Fruit fly (Drosophila melanogaster) whole organism, embryonic: ENCODE data around the gene Rilpl.
A peak's percentile ranks its signal among the peaks of the same experiment; 100 is the strongest.

Experiments used
- Antp ChIP-seq: fragments of 200-800 bp; sonication (Bioruptor generic); optimal IDR thresholded peaks from 3 replicates; lab custom pipeline; 2016; ENCODE audit warnings: missing biosample characterization, missing genetic modification characterization
- Atf-2 ChIP-seq: fragments of 200-800 bp; sonication (Bioruptor generic); optimal IDR thresholded peaks from 2 replicates; lab custom pipeline; 2016; ENCODE audit warnings: missing biosample characterization, missing genetic modification characterization
- Atf6 ChIP-seq: fragments of 200-800 bp; sonication (Bioruptor generic); IDR thresholded peaks from 2 replicates; pipeline ENCODE4 v1.3.6; 2022; ENCODE audit warnings: missing biosample characterization, missing genetic modification characterization
- B-H1 ChIP-seq: fragments of 200-800 bp; sonication (Bioruptor generic); IDR thresholded peaks from 3 replicates; pipeline ENCODE4 v1.3.6; 2022; ENCODE audit warnings: missing biosample characterization, missing genetic modification characterization
- CG10321 ChIP-seq: fragments of 200-800 bp; sonication (Bioruptor generic); IDR thresholded peaks from 2 replicates; pipeline ENCODE4 v1.3.6; 2022; ENCODE audit warnings: missing biosample characterization, missing genetic modification characterization
- CG10959 ChIP-seq: fragments of 200-800 bp; sonication (Bioruptor generic); IDR thresholded peaks from 2 replicates; pipeline ENCODE4 v1.3.6; 2022; ENCODE audit warnings: missing biosample characterization, missing genetic modification characterization
- CG13624 ChIP-seq: fragments of 200-800 bp; sonication (Bioruptor generic); optimal IDR thresholded peaks from 2 replicates; lab custom pipeline; 2016; ENCODE audit warnings: missing biosample characterization, missing genetic modification characterization
- CG1529 ChIP-seq: fragments of 200-800 bp; sonication (Bioruptor generic); optimal IDR thresholded peaks from 3 replicates; lab custom pipeline; 2018; ENCODE audit warnings: missing biosample characterization, missing genetic modification characterization
- CG17359 ChIP-seq: fragments of 200-800 bp; sonication (Bioruptor generic); optimal IDR thresholded peaks from 3 replicates; lab custom pipeline; 2018; ENCODE audit warnings: missing biosample characterization, mild to moderate bottlenecking, missing genetic modification characterization, moderate library complexity
- CG2199 ChIP-seq: fragments of 200-800 bp; sonication (Bioruptor generic); IDR thresholded peaks from 3 replicates; pipeline ENCODE4 v1.3.6; 2022; ENCODE audit warnings: missing biosample characterization, missing genetic modification characterization
- CG2889 ChIP-seq: fragments of 200-800 bp; sonication (Bioruptor generic); IDR thresholded peaks from 3 replicates; pipeline ENCODE4 v1.3.6; 2022; ENCODE audit warnings: missing biosample characterization, missing genetic modification characterization
- CG43689 ChIP-seq: fragments of 200-800 bp; sonication (Bioruptor generic); IDR thresholded peaks from 2 replicates; pipeline ENCODE4 v1.3.6; 2022; ENCODE audit warnings: missing biosample characterization, missing genetic modification characterization
- CG4854 ChIP-seq: fragments of 200-800 bp; sonication (Bioruptor generic); optimal IDR thresholded peaks from 2 replicates; lab custom pipeline; 2016; ENCODE audit warnings: missing biosample characterization, missing genetic modification characterization, inconsistent platforms
- CG6813 ChIP-seq: fragments of 200-800 bp; sonication (Bioruptor generic); optimal IDR thresholded peaks from 2 replicates; lab custom pipeline; 2017; ENCODE audit warnings: missing biosample characterization, missing genetic modification characterization, mild to moderate bottlenecking, moderate library complexity, missing genetic modification reagents
- CG7745 ChIP-seq: fragments of 200-800 bp; sonication (Bioruptor generic); optimal IDR thresholded peaks from 2 replicates; lab custom pipeline; 2018; ENCODE audit warnings: missing biosample characterization, mild to moderate bottlenecking, missing genetic modification characterization, moderate library complexity
- CG7987 ChIP-seq: fragments of 200-800 bp; sonication (Bioruptor generic); optimal IDR thresholded peaks from 2 replicates; lab custom pipeline; 2018; ENCODE audit warnings: missing biosample characterization, mild to moderate bottlenecking, missing genetic modification characterization, moderate library complexity
- Chrac-16 ChIP-seq: fragments of 200-800 bp; sonication (Bioruptor generic); optimal IDR thresholded peaks from 3 replicates; lab custom pipeline; 2016; ENCODE audit warnings: missing biosample characterization, missing genetic modification characterization
- CrebB ChIP-seq: fragments of 200-800 bp; sonication (Bioruptor generic); optimal IDR thresholded peaks from 3 replicates; lab custom pipeline; 2018; ENCODE audit warnings: missing biosample characterization, mild to moderate bottlenecking, missing genetic modification characterization
- E2f2 ChIP-seq: fragments of 200-800 bp; sonication (Bioruptor generic); IDR thresholded peaks from 2 replicates; pipeline ENCODE4 v1.3.6; 2022; ENCODE audit warnings: missing biosample characterization, missing genetic modification characterization
- Ets65A ChIP-seq: fragments of 200-800 bp; sonication (Bioruptor generic); peaks from one replicate; lab custom pipeline; 2016; ENCODE audit warnings: missing biosample characterization, missing genetic modification characterization
- GATAe ChIP-seq: fragments of 200-800 bp; sonication (Bioruptor generic); conservative IDR thresholded peaks from 2 replicates; pipeline ENCODE4 v1.3.6; 2022; ENCODE audit warnings: missing biosample characterization, missing genetic modification characterization
- Gsc ChIP-seq: fragments of 200-800 bp; sonication (Bioruptor generic); IDR thresholded peaks from 2 replicates; pipeline ENCODE4 v1.3.6; 2022; ENCODE audit warnings: missing biosample characterization, missing genetic modification characterization
- HHEX ChIP-seq: fragments of 200-800 bp; sonication (Bioruptor generic); optimal IDR thresholded peaks from 3 replicates; lab custom pipeline; 2017; ENCODE audit warnings: missing biosample characterization, mild to moderate bottlenecking, missing genetic modification characterization, missing genetic modification reagents
- Lhr ChIP-seq: fragments of 200-800 bp; sonication (Bioruptor generic); optimal IDR thresholded peaks from 3 replicates; lab custom pipeline; 2017; ENCODE audit warnings: mild to moderate bottlenecking, missing biosample characterization, missing genetic modification reagents, missing genetic modification characterization
- Mad ChIP-seq: fragments of 200-800 bp; sonication (Bioruptor generic); optimal IDR thresholded peaks from 2 replicates; lab custom pipeline; 2016; ENCODE audit warnings: missing biosample characterization, missing genetic modification characterization
- Med ChIP-seq: fragments of 200-800 bp; sonication (Bioruptor generic); peaks from one replicate; lab custom pipeline; 2016; ENCODE audit warnings: missing biosample characterization, missing genetic modification characterization, mild to moderate bottlenecking, inconsistent platforms, moderate library complexity
- NC2β ChIP-seq: fragments of 200-800 bp; sonication (Bioruptor generic); optimal IDR thresholded peaks from 2 replicates; lab custom pipeline; 2016; ENCODE audit warnings: missing biosample characterization, missing genetic modification characterization
- Side ChIP-seq: fragments of 200-800 bp; sonication (Bioruptor generic); optimal IDR thresholded peaks from 2 replicates; lab custom pipeline; 2016; ENCODE audit warnings: missing biosample characterization, missing genetic modification characterization
- al ChIP-seq: fragments of 200-800 bp; sonication (Bioruptor generic); IDR thresholded peaks from 2 replicates; pipeline ENCODE4 v1.3.6; 2022; ENCODE audit warnings: missing biosample characterization, missing genetic modification characterization
- ara ChIP-seq: fragments of 200-800 bp; sonication (Bioruptor generic); IDR thresholded peaks from 2 replicates; pipeline ENCODE4 v1.3.6; 2022; ENCODE audit warnings: missing biosample characterization, missing genetic modification characterization
- bcd ChIP-seq: fragments of 200-800 bp; sonication (Bioruptor generic); optimal IDR thresholded peaks from 2 replicates; lab custom pipeline; 2017; ENCODE audit warnings: missing biosample characterization, mild to moderate bottlenecking, missing genetic modification characterization
- bigmax ChIP-seq: fragments of 200-800 bp; sonication (Bioruptor generic); optimal IDR thresholded peaks from 2 replicates; lab custom pipeline; 2018; ENCODE audit warnings: missing biosample characterization, mild to moderate bottlenecking, missing genetic modification characterization
- dm ChIP-seq: fragments of 200-800 bp; sonication (Bioruptor generic); optimal IDR thresholded peaks from 3 replicates; lab custom pipeline; 2016; ENCODE audit warnings: missing biosample characterization, missing genetic modification characterization
- dmrt11E ChIP-seq: fragments of 200-800 bp; sonication (Bioruptor generic); optimal IDR thresholded peaks from 3 replicates; lab custom pipeline; 2018; ENCODE audit warnings: missing biosample characterization, mild to moderate bottlenecking, missing genetic modification characterization, moderate library complexity
- dmrt99B ChIP-seq: fragments of 200-800 bp; sonication (Bioruptor generic); optimal IDR thresholded peaks from 2 replicates; lab custom pipeline; 2018; ENCODE audit warnings: missing biosample characterization, mild to moderate bottlenecking, missing genetic modification characterization, moderate library complexity
- emc ChIP-seq: fragments of 200-800 bp; sonication (Bioruptor generic); optimal IDR thresholded peaks from 2 replicates; lab custom pipeline; 2016; ENCODE audit warnings: missing biosample characterization, missing genetic modification characterization
- fd102C ChIP-seq: fragments of 200-800 bp; sonication (Bioruptor generic); optimal IDR thresholded peaks from 2 replicates; lab custom pipeline; 2018; ENCODE audit warnings: missing biosample characterization, mild to moderate bottlenecking, missing genetic modification characterization, moderate library complexity
- gfzf ChIP-seq: fragments of 200-800 bp; sonication (Bioruptor generic); optimal IDR thresholded peaks from 2 replicates; lab custom pipeline; 2016; ENCODE audit warnings: missing biosample characterization, mild to moderate bottlenecking, missing genetic modification characterization, moderate library complexity
- grn ChIP-seq: fragments of 200-800 bp; sonication (Bioruptor generic); optimal IDR thresholded peaks from 3 replicates; lab custom pipeline; 2017; ENCODE audit warnings: missing biosample characterization, missing genetic modification characterization
- klu ChIP-seq: fragments of 200-800 bp; sonication (Bioruptor generic); IDR thresholded peaks from 2 replicates; pipeline ENCODE4 v1.3.6; 2022; ENCODE audit warnings: missing biosample characterization, missing genetic modification characterization
- lola ChIP-seq, 3 experiments: fragments of >200 bp in 2 of 3; fragments of 200-800 bp in 1 of 3; sonication (Bioruptor generic) in 1 of 3; optimal IDR thresholded peaks; 2 replicates each; lab custom pipeline; 2017 to 2019; ENCODE audit warnings: missing biosample characterization in 3 of 3, missing genetic modification characterization in 3 of 3, mild to moderate bottlenecking in 1 of 3, moderate library complexity in 1 of 3
- mam ChIP-seq: fragments of 200-800 bp; sonication (Bioruptor generic); optimal IDR thresholded peaks from 3 replicates; lab custom pipeline; 2016; ENCODE audit warnings: missing biosample characterization, missing genetic modification characterization
- nerfin-2 ChIP-seq: fragments of 200-800 bp; sonication (Bioruptor generic); IDR thresholded peaks from 2 replicates; pipeline ENCODE4 v1.3.6; 2022; ENCODE audit warnings: missing biosample characterization, missing genetic modification characterization; ENCODE audit not compliant: partially characterized antibody
- nom ChIP-seq: fragments of 200-800 bp; sonication (Bioruptor generic); optimal IDR thresholded peaks from 2 replicates; lab custom pipeline; 2017; ENCODE audit warnings: missing biosample characterization, missing genetic modification characterization, mild to moderate bottlenecking, moderate library complexity, missing genetic modification reagents
- row ChIP-seq: fragments of 200-800 bp; sonication (Bioruptor generic); IDR thresholded peaks from 3 replicates; pipeline ENCODE4 v1.3.6; 2022; ENCODE audit warnings: missing biosample characterization, missing genetic modification characterization
- salm ChIP-seq: fragments of 200-800 bp; sonication (Bioruptor generic); optimal IDR thresholded peaks from 2 replicates; lab custom pipeline; 2018; ENCODE audit warnings: missing biosample characterization, mild to moderate bottlenecking, missing genetic modification characterization
- schlank ChIP-seq: fragments of 200-800 bp; sonication (Bioruptor generic); optimal IDR thresholded peaks from 2 replicates; lab custom pipeline; 2018; ENCODE audit warnings: missing biosample characterization, mild to moderate bottlenecking, missing genetic modification characterization
- sens ChIP-seq: fragments of 200-800 bp; sonication (Bioruptor generic); peaks from one replicate; lab custom pipeline; 2016; ENCODE audit warnings: missing biosample characterization, missing genetic modification characterization
- seq ChIP-seq: fragments of 200-800 bp; sonication (Bioruptor generic); IDR thresholded peaks from 2 replicates; pipeline ENCODE4 v1.3.6; 2022; ENCODE audit warnings: missing biosample characterization, missing genetic modification characterization
- shn ChIP-seq: fragments of 200-800 bp; sonication (Bioruptor generic); optimal IDR thresholded peaks from 3 replicates; lab custom pipeline; 2016; ENCODE audit warnings: missing biosample characterization, missing genetic modification characterization
- tin ChIP-seq: fragments of 200-800 bp; sonication (Bioruptor generic); optimal IDR thresholded peaks from 3 replicates; lab custom pipeline; 2016; ENCODE audit warnings: missing biosample characterization, missing genetic modification characterization
- tio ChIP-seq: fragments of 200-800 bp; sonication (Bioruptor generic); optimal IDR thresholded peaks from 2 replicates; lab custom pipeline; 2017; ENCODE audit warnings: missing biosample characterization, missing genetic modification characterization, inconsistent platforms
- vfl ChIP-seq: fragments of 200-800 bp; sonication (Bioruptor generic); optimal IDR thresholded peaks from 2 replicates; lab custom pipeline; 2016; ENCODE audit warnings: missing biosample characterization, missing genetic modification characterization

The Rilpl gene

dm6 chrX:1392875-1393274 lies at the start of gene Rilpl (continued):
- no peak for TF ChIP-seq CG2889 (GFP tag; lab: Robert Waterston, UW)
- TF ChIP-seq ara = no peak
- peak; percentile 9 for TF ChIP-seq emc (GFP tag; lab: Kevin White, UChicago)
- TF ChIP-seq Ets65A (GFP tag; lab: Kevin White, UChicago) = peak; percentile 67
- TF ChIP-seq CG13624 (GFP tag; lab: Kevin White, UChicago) = peak; percentile 30
- TF ChIP-seq gfzf (GFP tag; lab: Kevin White, UChicago) = peak; percentile 26
- TF ChIP-seq Gsc (GFP tag; lab: Robert Waterston, UW) = no peak
- TF ChIP-seq nom (GFP tag; lab: Kevin White, UChicago) = peak; percentile 66
- no peak for TF ChIP-seq CG7745 (tag; lab: Kevin White, UChicago)
- no peak for TF ChIP-seq Atf-2 (GFP tag; lab: Kevin White, UChicago)
- TF ChIP-seq GATAe = no peak
- no peak for TF ChIP-seq klu (GFP tag; lab: Robert Waterston, UW)
- TF ChIP-seq CG10321 (GFP tag; lab: Robert Waterston, UW) = no peak
- peak; percentile 29 for TF ChIP-seq dm (GFP tag; lab: Kevin White, UChicago)
- no peak for TF ChIP-seq bigmax (GFP tag; lab: Kevin White, UChicago)
- no peak for TF ChIP-seq Chrac-16 (GFP tag; lab: Kevin White, UChicago)
- TF ChIP-seq CG4854 = no peak
- TF ChIP-seq tio (GFP tag; lab: Kevin White, UChicago) = no peak
- no peak for TF ChIP-seq al (GFP tag; lab: Robert Waterston, UW)
- TF ChIP-seq CG17359 = no peak
- TF ChIP-seq sens = peak; percentile 64
- no peak for TF ChIP-seq seq (GFP tag; lab: Robert Waterston, UW)
- TF ChIP-seq schlank = no peak
- no peak for TF ChIP-seq Atf6 (GFP tag; lab: Robert Waterston, UW)
- TF ChIP-seq vfl = no peak
- no peak for TF ChIP-seq CG1529 (GFP tag; lab: Kevin White, UChicago)
- TF ChIP-seq Mad (GFP tag; lab: Kevin White, UChicago) = no peak
- peak; percentile 30 for TF ChIP-seq Lhr (GFP tag; lab: Kevin White, UChicago)
- TF ChIP-seq grn (GFP tag; lab: Kevin White, UChicago) = no peak
- peak; percentile 95 for TF ChIP-seq E2f2 (GFP tag; lab: Robert Waterston, UW)
- no peak for TF ChIP-seq CrebB
- TF ChIP-seq Side (GFP tag; lab: Kevin White, UChicago) = peak; percentile 10
- 0 out of 2 replicates have a peak, but pooled peaks have one; percentile 28 for TF ChIP-seq nerfin-2 (GFP tag; lab: Robert Waterston, UW)
- no peak for TF ChIP-seq shn (GFP tag; lab: Kevin White, UChicago)
- peak; percentile 33; the same call in 1 of the 3 replicates for TF ChIP-seq row (GFP tag; lab: Robert Waterston, UW)
- TF ChIP-seq CG6813 (GFP tag; lab: Kevin White, UChicago) = no peak
- TF ChIP-seq dmrt99B (tag; lab: Kevin White, UChicago) = no peak
- peak; percentile 94 for TF ChIP-seq Med (GFP tag; lab: Kevin White, UChicago)
- TF ChIP-seq salm = no peak
- TF ChIP-seq HHEX (GFP tag; lab: Kevin White, UChicago) = peak; percentile 2
- no peak for TF ChIP-seq bcd
- TF ChIP-seq CG2199 (GFP tag; lab: Robert Waterston, UW) = no peak
- TF ChIP-seq CG43689 (GFP tag; lab: Robert Waterston, UW) = no peak
- no peak for TF ChIP-seq fd102C (GFP tag; lab: Kevin White, UChicago)
- TF ChIP-seq CG7987 (GFP tag; lab: Kevin White, UChicago) = peak; percentile 29
- peak; percentile 13 for TF ChIP-seq mam
- TF ChIP-seq Antp = peak; percentile 27
- no peak for TF ChIP-seq B-H1 (GFP tag; lab: Robert Waterston, UW)
- no peak for TF ChIP-seq lola (GFP tag; optimal IDR thresholded peaks at IDR 0.05; lab: Kevin White, UChicago)
- no peak for TF ChIP-seq CG10959 (GFP tag; lab: Robert Waterston, UW)
- peak; percentile 30 for TF ChIP-seq tin (GFP tag; lab: Kevin White, UChicago)
- TF ChIP-seq NC2β (GFP tag; lab: Kevin White, UChicago) = no peak
- TF ChIP-seq dmrt11E = no peak
